Fruit fly (Drosophila melanogaster): ENCODE data around the gene sas.

sas gene

DNA sequence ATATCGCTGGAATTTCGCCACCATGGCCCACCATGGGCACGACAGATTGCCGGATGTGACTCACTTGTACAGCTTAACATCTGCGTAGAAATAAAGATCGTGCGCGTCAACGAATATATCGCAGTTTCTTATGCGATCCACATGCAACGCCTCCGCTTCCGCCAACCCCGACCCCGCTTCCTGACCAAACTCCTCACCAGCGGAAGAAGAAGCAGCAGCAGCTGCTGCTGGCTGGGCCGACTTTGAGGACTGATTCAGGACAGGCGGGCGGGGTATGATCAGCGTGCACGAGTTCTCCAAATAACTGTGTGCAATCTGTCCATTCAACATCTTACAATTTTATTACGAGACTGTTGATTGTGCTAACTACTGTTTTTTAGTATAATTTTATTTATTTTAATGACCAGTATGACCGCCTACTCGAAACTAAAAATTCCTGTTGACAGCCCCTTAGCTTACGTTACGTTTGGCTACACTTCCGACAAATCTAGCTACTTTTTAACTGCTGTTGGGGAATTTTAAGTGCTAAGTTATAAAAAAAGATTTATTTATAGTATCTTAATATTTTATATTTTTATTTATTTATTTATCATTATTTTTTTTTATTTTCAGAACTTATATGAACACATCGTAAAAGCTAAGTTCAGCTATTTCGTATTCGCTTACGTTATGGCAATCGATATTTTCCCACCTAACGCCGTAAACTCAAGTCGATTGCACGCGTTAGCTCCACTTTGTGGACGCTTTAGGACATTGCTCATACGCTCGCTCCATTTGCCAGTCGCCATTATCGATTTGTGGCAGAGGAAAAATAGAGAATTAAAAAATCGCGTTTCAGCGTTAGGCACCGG lies 23.9 kb downstream of the sas start, which contains the start of the genes CG10055 and lap:
TSS of gene CG10055 (minus strand) at position 432 of the 851 bp plus-strand sequence.
TSS of gene lap (plus strand) at position 753 of the 851 bp plus-strand sequence.
- no peak for TF ChIP-seq noc (tag; optimal IDR thresholded peaks at IDR 0.05)

dm6 chr3R:7187093-7187912 lies 24.7 kb downstream of the sas start:
- no peak for TF ChIP-seq noc (tag; optimal IDR thresholded peaks at IDR 0.05)

DNA sequence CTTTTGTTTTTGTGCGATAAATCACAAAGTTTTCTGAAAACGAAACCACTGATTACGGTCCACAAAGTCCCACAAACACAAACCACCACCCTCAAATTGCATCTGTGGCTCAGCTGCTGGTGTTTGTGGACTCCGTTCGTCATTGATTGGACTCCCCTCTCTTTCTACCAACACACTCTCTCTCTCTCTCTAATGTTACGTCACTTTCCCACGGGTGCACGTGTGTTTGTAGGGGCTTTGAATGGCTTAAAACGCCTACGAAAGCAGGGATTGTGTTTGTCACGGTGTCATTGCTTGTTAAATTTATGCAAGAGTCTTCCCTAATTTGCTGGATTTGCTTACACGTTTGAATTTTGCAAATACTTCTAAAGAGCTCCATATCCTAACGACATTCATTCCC lies 25.4 kb downstream of the sas start:
- TF ChIP-seq noc (tag; optimal IDR thresholded peaks at IDR 0.05) = no peak

dm6 chr3R:7188697-7189096 lies 26.1 kb downstream of the sas start:
- TF ChIP-seq noc (tag; optimal IDR thresholded peaks at IDR 0.05) = no peak

- TF ChIP-seq noc (tag; optimal IDR thresholded peaks at IDR 0.05) = no peak
These were observed 37.2 kb downstream of the sas start for dm6 chr3R:7199849-7200248.

- TF ChIP-seq noc (tag; optimal IDR thresholded peaks at IDR 0.05) = no peak
These were observed 38.1 kb downstream of the sas start, which contains the start of gene CG14609 for dm6 chr3R:7200670-7201069. Gene CG14609 (plus strand): TSS chr3R:7200970.

dm6 chr3R:7208331-7208730 lies 45.7 kb downstream of the sas start, which contains the start of gene CG1288:
Gene CG1288 (minus strand): TSS chr3R:7208431.
- no peak for TF ChIP-seq noc (tag; optimal IDR thresholded peaks at IDR 0.05)

DNA sequence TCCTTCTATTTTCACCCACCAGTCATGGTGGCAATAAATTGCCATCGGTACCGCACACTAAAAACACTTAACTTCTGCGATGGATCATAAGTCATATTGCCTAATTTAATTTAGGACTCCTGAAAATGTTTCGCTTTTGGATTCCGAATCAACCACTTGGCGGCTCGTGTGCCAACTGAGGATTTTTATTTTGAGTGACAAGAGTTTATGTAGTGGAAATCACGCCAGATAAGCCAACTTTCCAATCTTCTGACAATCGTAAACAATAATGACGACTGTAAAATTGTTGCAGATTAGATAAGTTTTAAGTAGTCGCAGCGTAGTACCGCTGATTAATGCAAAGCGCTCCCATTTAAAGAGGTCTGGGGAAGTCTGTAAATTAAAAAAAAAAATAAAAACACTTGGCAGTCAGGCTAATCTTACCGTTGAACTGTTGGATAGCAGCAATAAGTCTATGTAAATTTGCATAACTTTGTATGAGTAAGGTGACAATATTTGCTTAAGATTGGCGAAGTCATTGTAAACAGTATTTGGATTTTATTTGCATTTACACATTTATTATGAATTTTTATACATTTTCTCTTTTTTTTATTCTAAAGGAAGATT lies 54.4 kb downstream of the sas start, which contains the start of gene CG14606:
TSS of gene CG14606 (minus strand) at position 160 of the 606 bp plus-strand sequence.
- TF ChIP-seq noc (tag; optimal IDR thresholded peaks at IDR 0.05) = peak; percentile 88

dm6 chr3R:7219605-7220004 lies 57.0 kb downstream of the sas start, which contains the start of gene CG14605:
Gene CG14605 (minus strand): TSS chr3R:7219705.
- TF ChIP-seq noc (tag; optimal IDR thresholded peaks at IDR 0.05) = no peak

- TF ChIP-seq noc (tag; optimal IDR thresholded peaks at IDR 0.05) = no peak
These were observed 61.4 kb downstream of the sas start, which contains the start of gene thw for dm6 chr3R:7223972-7224464. Gene thw (plus strand): TSS chr3R:7224414.
